Fruit fly (Drosophila melanogaster) whole organism, embryonic: ENCODE data around the gene CG4957.

ENCODE experiments used
- CG11456 ChIP-seq: fragments of 200-800 bp; sonication (Bioruptor generic); IDR thresholded peaks from 3 replicates; pipeline ENCODE4 v1.3.6; 2022; ENCODE audit warnings: missing biosample characterization, missing genetic modification characterization
- CG11723 ChIP-seq: fragments of 200-800 bp; sonication (Bioruptor generic); optimal IDR thresholded peaks from 2 replicates; lab custom pipeline; 2017; ENCODE audit warnings: missing biosample characterization, mild to moderate bottlenecking, missing genetic modification characterization
- CG14710 ChIP-seq: fragments of 200-800 bp; sonication (Bioruptor generic); optimal IDR thresholded peaks from 3 replicates; lab custom pipeline; 2019; ENCODE audit warnings: missing biosample characterization, mild to moderate bottlenecking, missing genetic modification characterization, moderate library complexity
- CG15269 ChIP-seq: fragments of 200-800 bp; sonication (Bioruptor generic); optimal IDR thresholded peaks from 2 replicates; lab custom pipeline; 2018; ENCODE audit warnings: missing biosample characterization, mild to moderate bottlenecking, missing genetic modification characterization, moderate library complexity
- CG15696 ChIP-seq: fragments of 200-800 bp; sonication (Bioruptor generic); optimal IDR thresholded peaks from 2 replicates; lab custom pipeline; 2019; ENCODE audit warnings: missing biosample characterization, mild to moderate bottlenecking, missing genetic modification characterization, moderate library complexity
- CG1603 ChIP-seq: fragments of 200-800 bp; sonication (Bioruptor generic); optimal IDR thresholded peaks from 2 replicates; lab custom pipeline; 2019; ENCODE audit warnings: missing biosample characterization, mild to moderate bottlenecking, missing genetic modification characterization, moderate library complexity
- CG16815 ChIP-seq: fragments of 200-800 bp; sonication (Bioruptor generic); optimal IDR thresholded peaks from 3 replicates; lab custom pipeline; 2017; ENCODE audit warnings: missing biosample characterization, mild to moderate bottlenecking, missing genetic modification characterization
- CG31441 ChIP-seq: fragments of 200-800 bp; sonication (Bioruptor generic); IDR thresholded peaks from 2 replicates; pipeline ENCODE4 v1.3.6; 2022; ENCODE audit warnings: missing biosample characterization, missing genetic modification characterization
- CG32767 ChIP-seq: fragments of 200-800 bp; sonication (Bioruptor generic); IDR thresholded peaks from 2 replicates; pipeline ENCODE4 v1.3.6; 2022; ENCODE audit warnings: missing biosample characterization, missing genetic modification characterization
- CG33213 ChIP-seq: fragments of 200-800 bp; sonication (Bioruptor generic); optimal IDR thresholded peaks from 3 replicates; lab custom pipeline; 2016; ENCODE audit warnings: missing biosample characterization, missing genetic modification characterization
- CG34376 ChIP-seq: fragments of 200-800 bp; sonication (Bioruptor generic); optimal IDR thresholded peaks from 2 replicates; lab custom pipeline; 2018; ENCODE audit warnings: missing biosample characterization, mild to moderate bottlenecking, missing genetic modification characterization
- CG6689 ChIP-seq: fragments of 200-800 bp; sonication (Bioruptor generic); IDR thresholded peaks from 2 replicates; pipeline ENCODE4 v1.3.6; 2022; ENCODE audit warnings: missing biosample characterization, missing genetic modification characterization
- CG7963 ChIP-seq: fragments of 200-800 bp; sonication (Bioruptor generic); IDR thresholded peaks from 3 replicates; pipeline ENCODE4 v1.3.6; 2022; ENCODE audit warnings: missing biosample characterization, missing genetic modification characterization; ENCODE audit not compliant: partially characterized antibody
- CHES-1-like ChIP-seq: fragments of 200-800 bp; sonication (Bioruptor generic); optimal IDR thresholded peaks from 2 replicates; lab custom pipeline; 2016; ENCODE audit warnings: missing biosample characterization, missing genetic modification characterization
- Dek ChIP-seq: fragments of 200-800 bp; sonication (Bioruptor generic); optimal IDR thresholded peaks from 3 replicates; lab custom pipeline; 2019; ENCODE audit warnings: missing biosample characterization, mild to moderate bottlenecking, missing genetic modification characterization, moderate library complexity
- Dll ChIP-seq: fragments of 200-800 bp; sonication (Bioruptor generic); IDR thresholded peaks from 4 replicates; pipeline ENCODE4 v1.3.6; 2022; ENCODE audit warnings: missing biosample characterization, missing genetic modification characterization; ENCODE audit not compliant: partially characterized antibody
- Dp ChIP-seq: fragments of 200-800 bp; sonication (Bioruptor generic); optimal IDR thresholded peaks from 2 replicates; lab custom pipeline; 2018; ENCODE audit warnings: missing biosample characterization, mild to moderate bottlenecking, missing genetic modification characterization, moderate library complexity
- Dref ChIP-seq: fragments of 200-800 bp; sonication (Bioruptor generic); IDR thresholded peaks from 2 replicates; pipeline ENCODE4 v1.3.6; 2022; ENCODE audit warnings: missing biosample characterization, missing genetic modification characterization
- Elba2 ChIP-seq: fragments of 200-800 bp; sonication (Bioruptor generic); optimal IDR thresholded peaks from 3 replicates; lab custom pipeline; 2016; ENCODE audit warnings: missing biosample characterization, missing genetic modification characterization
- HmgD ChIP-seq: fragments of 200-800 bp; sonication (Bioruptor generic); optimal IDR thresholded peaks from 3 replicates; lab custom pipeline; 2016; ENCODE audit warnings: missing biosample characterization, missing genetic modification characterization
- MESR4 ChIP-seq: fragments of 200-800 bp; sonication (Bioruptor generic); optimal IDR thresholded peaks from 2 replicates; lab custom pipeline; 2018; ENCODE audit warnings: missing biosample characterization, mild to moderate bottlenecking, missing genetic modification characterization, moderate library complexity
- Oli ChIP-seq: fragments of 200-800 bp; sonication (Bioruptor generic); optimal IDR thresholded peaks from 2 replicates; lab custom pipeline; 2018; ENCODE audit warnings: missing biosample characterization, mild to moderate bottlenecking, missing genetic modification characterization, moderate library complexity
- Ptx1 ChIP-seq: fragments of 200-800 bp; sonication (Bioruptor generic); IDR thresholded peaks from 2 replicates; pipeline ENCODE4 v1.3.6; 2022; ENCODE audit warnings: missing biosample characterization, missing genetic modification characterization
- Ravus ChIP-seq: fragments of 200-800 bp; sonication (Bioruptor generic); IDR thresholded peaks from 2 replicates; pipeline ENCODE4 v1.3.6; 2022; ENCODE audit warnings: missing biosample characterization, missing genetic modification characterization
- Sin3A ChIP-seq: fragments of >200 bp; optimal IDR thresholded peaks from 2 replicates; lab custom pipeline; 2018
- Trl ChIP-seq, 3 experiments: fragments of >200 bp in 2 of 3; fragments of 200-800 bp in 1 of 3; sonication (Bioruptor generic) in 1 of 3; optimal IDR thresholded peaks; 2 replicates in 1 of 3; 3 replicates in 2 of 3; lab custom pipeline; 2016 to 2017; ENCODE audit warnings: missing biosample characterization in 1 of 3, missing genetic modification characterization in 1 of 3
- amos ChIP-seq: fragments of 200-800 bp; sonication (Bioruptor generic); IDR thresholded peaks from 2 replicates; pipeline ENCODE4 v1.3.6; 2022; ENCODE audit warnings: missing biosample characterization, missing genetic modification characterization; ENCODE audit not compliant: partially characterized antibody
- ap ChIP-seq: fragments of 200-800 bp; sonication (Bioruptor generic); IDR thresholded peaks from 2 replicates; pipeline ENCODE4 v1.3.6; 2022; ENCODE audit warnings: missing biosample characterization, missing genetic modification characterization
- bab2 ChIP-seq: fragments of 200-800 bp; sonication (Bioruptor generic); optimal IDR thresholded peaks from 2 replicates; lab custom pipeline; 2016; ENCODE audit warnings: missing biosample characterization, missing genetic modification characterization
- corto ChIP-seq: fragments of 200-800 bp; sonication (Bioruptor generic); optimal IDR thresholded peaks from 2 replicates; lab custom pipeline; 2016; ENCODE audit warnings: missing biosample characterization, mild to moderate bottlenecking, missing genetic modification characterization, moderate library complexity
- crol ChIP-seq: fragments of 200-800 bp; sonication (Bioruptor generic); IDR thresholded peaks from 2 replicates; pipeline ENCODE4 v1.3.6; 2022; ENCODE audit warnings: missing biosample characterization, missing genetic modification characterization
- cwo ChIP-seq: fragments of 200-800 bp; sonication (Bioruptor generic); optimal IDR thresholded peaks from 3 replicates; lab custom pipeline; 2017; ENCODE audit warnings: missing biosample characterization, missing genetic modification characterization, mild to moderate bottlenecking, moderate library complexity, missing genetic modification reagents
- dimm ChIP-seq: fragments of 200-800 bp; sonication (Bioruptor generic); IDR thresholded peaks from 2 replicates; pipeline ENCODE4 v1.3.6; 2022; ENCODE audit warnings: missing biosample characterization, missing genetic modification characterization
- eve ChIP-seq, 2 experiments: fragments of >200 bp; optimal IDR thresholded peaks; 2 replicates each; lab custom pipeline; 2017; ENCODE audit warnings: missing biosample characterization in 2 of 2, missing genetic modification characterization in 2 of 2
- ewg ChIP-seq: fragments of 200-800 bp; sonication (Bioruptor generic); optimal IDR thresholded peaks from 3 replicates; lab custom pipeline; 2017; ENCODE audit warnings: mild to moderate bottlenecking, missing biosample characterization, missing genetic modification reagents, missing genetic modification characterization
- fd64A ChIP-seq: fragments of 200-800 bp; sonication (Bioruptor generic); optimal IDR thresholded peaks from 3 replicates; lab custom pipeline; 2018; ENCODE audit warnings: missing biosample characterization, mild to moderate bottlenecking, missing genetic modification characterization
- ftz-f1 ChIP-seq: fragments of 200-800 bp; sonication (Bioruptor generic); optimal IDR thresholded peaks from 2 replicates; lab custom pipeline; 2016; ENCODE audit warnings: missing biosample characterization, missing genetic modification characterization
- grn ChIP-seq: fragments of 200-800 bp; sonication (Bioruptor generic); optimal IDR thresholded peaks from 3 replicates; lab custom pipeline; 2017; ENCODE audit warnings: missing biosample characterization, missing genetic modification characterization
- gsb-n ChIP-seq: fragments of 200-800 bp; sonication (Bioruptor generic); optimal IDR thresholded peaks from 3 replicates; lab custom pipeline; 2018; ENCODE audit warnings: missing biosample characterization, mild to moderate bottlenecking, missing genetic modification characterization
- hbn ChIP-seq: fragments of 200-800 bp; sonication (Bioruptor generic); IDR thresholded peaks from 2 replicates; pipeline ENCODE4 v1.3.6; 2022; ENCODE audit warnings: missing biosample characterization, missing genetic modification characterization; ENCODE audit not compliant: partially characterized antibody
- kah ChIP-seq: fragments of 200-800 bp; sonication (Bioruptor generic); optimal IDR thresholded peaks from 2 replicates; lab custom pipeline; 2018; ENCODE audit warnings: missing biosample characterization, mild to moderate bottlenecking, missing genetic modification characterization
- nom ChIP-seq: fragments of 200-800 bp; sonication (Bioruptor generic); optimal IDR thresholded peaks from 2 replicates; lab custom pipeline; 2017; ENCODE audit warnings: missing biosample characterization, missing genetic modification characterization, mild to moderate bottlenecking, moderate library complexity, missing genetic modification reagents
- pfk ChIP-seq: fragments of 200-800 bp; sonication (Bioruptor generic); optimal IDR thresholded peaks from 2 replicates; lab custom pipeline; 2018; ENCODE audit warnings: missing biosample characterization, mild to moderate bottlenecking, missing genetic modification characterization, moderate library complexity
- pzg ChIP-seq: fragments of 200-800 bp; sonication (Bioruptor generic); optimal IDR thresholded peaks from 3 replicates; lab custom pipeline; 2018; ENCODE audit warnings: missing biosample characterization, mild to moderate bottlenecking, missing genetic modification characterization, moderate library complexity
- vnd ChIP-seq: fragments of 200-800 bp; sonication (Bioruptor generic); IDR thresholded peaks from 3 replicates; pipeline ENCODE4 v1.3.6; 2022; ENCODE audit warnings: missing biosample characterization, missing genetic modification characterization; ENCODE audit not compliant: partially characterized antibody
- wek ChIP-seq: fragments of 200-800 bp; sonication (Bioruptor generic); optimal IDR thresholded peaks from 3 replicates; lab custom pipeline; 2018; ENCODE audit warnings: missing biosample characterization, mild to moderate bottlenecking, missing genetic modification characterization, moderate library complexity

The CG4957 gene

dm6 chr2L:10263830-10264634, 4.6 kb upstream of the CG4957 start, which contains the start of gene REPTOR-BP (continued):
- peak; percentile 99 for TF ChIP-seq CG1603 (tag; lab: Kevin White, UChicago)
- peak in 1 of 2 experiments; percentile 44 for TF ChIP-seq eve (GFP tag; optimal IDR thresholded peaks at IDR 0.05; lab: Kevin White, UChicago)
- TF ChIP-seq cwo (GFP tag; lab: Kevin White, UChicago) = no peak
- no peak for TF ChIP-seq CG31441 (GFP tag; lab: Robert Waterston, UW)
- no peak for TF ChIP-seq Trl (optimal IDR thresholded peaks at IDR 0.05; lab: Kevin White, UChicago)
- TF ChIP-seq Trl (GFP tag; optimal IDR thresholded peaks at IDR 0.05; lab: Kevin White, UChicago) = no peak
- TF ChIP-seq Elba2 = peak; percentile 48
- TF ChIP-seq CG32767 (GFP tag; lab: Robert Waterston, UW) = peak; percentile 53; the same call in 1 of the 2 replicates
- peak; percentile 22 for TF ChIP-seq pzg
- peak; percentile 47 for TF ChIP-seq wek (GFP tag; lab: Kevin White, UChicago)
- no peak for TF ChIP-seq CG6689 (GFP tag; lab: Robert Waterston, UW)
- TF ChIP-seq corto (GFP tag; lab: Kevin White, UChicago) = peak; percentile 76
- no peak for TF ChIP-seq bab2 (GFP tag; lab: Kevin White, UChicago)
- TF ChIP-seq Dp = peak; percentile 41
- TF ChIP-seq ewg (GFP tag; lab: Kevin White, UChicago) = no peak
- TF ChIP-seq Ravus (GFP tag; lab: Robert Waterston, UW) = no peak

- TF ChIP-seq Dref (GFP tag; lab: Robert Waterston, UW) (peak; percentile 70), Dll (GFP tag; lab: Robert Waterston, UW) (peak; percentile 55; the same call in 1 of the 4 replicates), CG15696 (tag; lab: Kevin White, UChicago) (no peak), hbn (GFP tag; lab: Robert Waterston, UW) (no peak), CG16815 (no peak), pfk (GFP tag; lab: Kevin White, UChicago) (peak; percentile 95), CG15269 (no peak), CG11723 (no peak), Ptx1 (GFP tag; lab: Robert Waterston, UW) (no peak), CG33213 (GFP tag; lab: Kevin White, UChicago) (no peak), Oli (tag; lab: Kevin White, UChicago) (no peak), amos (GFP tag; lab: Robert Waterston, UW) (peak; percentile 52; the same call in 1 of the 2 replicates), Sin3A (no peak), CG11456 (GFP tag; lab: Robert Waterston, UW) (no peak), MESR4 (GFP tag; lab: Kevin White, UChicago) (peak; percentile 37), Dek (tag; lab: Kevin White, UChicago) (no peak), Trl (optimal IDR thresholded peaks at IDR 0.05; lab: Kevin White, UChicago) (no peak), Trl (GFP tag; optimal IDR thresholded peaks at IDR 0.05; lab: Kevin White, UChicago) (no peak), Elba2 (peak; percentile 27), nom (no peak), CG7963 (GFP tag; lab: Robert Waterston, UW) (no peak), dimm (no peak), gsb-n (tag; lab: Kevin White, UChicago) (no peak), CG34376 (peak; percentile 0), kah (GFP tag; lab: Kevin White, UChicago) (no peak), ap (GFP tag; lab: Robert Waterston, UW) (no peak), ewg (GFP tag; lab: Kevin White, UChicago) (no peak), ftz-f1 (no peak), vnd (no peak), HmgD (GFP tag; lab: Kevin White, UChicago) (no peak), crol (GFP tag; lab: Robert Waterston, UW) (no peak), grn (GFP tag; lab: Kevin White, UChicago) (no peak), CG14710 (tag; lab: Kevin White, UChicago) (no peak), fd64A (no peak), CHES-1-like (GFP tag; lab: Kevin White, UChicago) (no peak)
Measured at dm6 chr2L:10265129-10265528, 3.5 kb upstream of the CG4957 start, which contains the start of gene Mob3. Gene Mob3 (plus strand): TSS chr2L:10265336.
